Fruit fly (Drosophila melanogaster) whole organism, embryonic: Measurements from ENCODE around the gene CG5641.

Experiments
- CG10321 ChIP-seq: fragments of 200-800 bp; sonication (Bioruptor generic); IDR thresholded peaks from 2 replicates; pipeline ENCODE4 v1.3.6; 2022; ENCODE audit warnings: missing biosample characterization, missing genetic modification characterization
- pan ChIP-seq, 4 experiments: fragments of >200 bp in 3 of 4; fragments of 200-800 bp in 1 of 4; sonication (Bioruptor generic) in 1 of 4; optimal IDR thresholded peaks in 3 of 4; IDR thresholded peaks in 1 of 4; 2 replicates each; pipeline versions ENCODE4 v1.3.6 to Lab custom; 2017 to 2022; ENCODE audit warnings: missing biosample characterization in 2 of 4, missing genetic modification characterization in 2 of 4, mixed read lengths in 1 of 4
- zen2 ChIP-seq: fragments of 200-800 bp; sonication (Bioruptor generic); IDR thresholded peaks from 3 replicates; pipeline ENCODE4 v1.3.6; 2022; ENCODE audit warnings: missing biosample characterization, missing genetic modification characterization; ENCODE audit not compliant: partially characterized antibody

DNA sequence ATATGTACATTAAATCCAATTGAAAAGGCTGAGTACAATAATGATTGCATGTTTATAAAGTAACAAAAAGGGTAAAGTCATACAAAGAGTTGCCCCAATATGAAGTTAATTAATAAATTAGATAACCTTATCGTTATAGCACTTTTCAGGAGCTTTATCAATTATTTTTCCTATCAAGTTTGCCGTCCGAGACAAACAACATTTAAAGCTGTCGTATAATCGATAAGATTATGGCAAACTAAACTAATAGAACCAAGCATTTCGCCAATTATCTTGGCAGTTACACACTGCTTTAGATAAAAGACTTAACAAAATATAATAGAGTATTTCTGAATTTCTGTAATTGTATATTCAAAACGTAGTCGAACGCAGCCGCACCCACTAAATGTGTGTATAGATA is 23.9 kb downstream of the CG5641 start:
- TF ChIP-seq CG10321 (no peak), zen2 (no peak), pan (optimal IDR thresholded peaks at IDR 0.05; lab: Kevin White, UChicago) (no peak), pan (GFP tag; optimal IDR thresholded peaks at IDR 0.05 in 1 of 2, IDR thresholded peaks at IDR 0.05 in 1 of 2) (no peak)
